Worm (Caenorhabditis elegans) whole organism, L1 larva: ENCODE data around the gene tba-7.

Experiments
- C04F5.9 ChIP-seq: sonication (generic microtip); optimal IDR thresholded peaks from 2 replicates; lab custom pipeline; 2016; ENCODE audit warnings: missing genetic modification characterization, missing compliant biosample characterization
- C16A3.4 ChIP-seq: fragments of 150-350 bp; optimal IDR thresholded peaks from 2 replicates; lab custom pipeline; 2014; ENCODE audit warnings: missing biosample characterization, missing genetic modification characterization
- C34B4.2 ChIP-seq: sonication (generic microtip); optimal IDR thresholded peaks from 2 replicates; lab custom pipeline; 2017; ENCODE audit warnings: mild to moderate bottlenecking, missing genetic modification characterization, missing compliant biosample characterization
- F16B12.6 ChIP-seq: fragments of 150-350 bp; optimal IDR thresholded peaks from 2 replicates; lab custom pipeline; 2014; ENCODE audit warnings: missing biosample characterization, missing genetic modification characterization
- aha-1 ChIP-seq: fragments of 150-350 bp; optimal IDR thresholded peaks from 2 replicates; lab custom pipeline; 2014; ENCODE audit warnings: missing biosample characterization, missing genetic modification characterization
- ceh-8 ChIP-seq: fragments of 200-800 bp; sonication (Bioruptor generic); optimal IDR thresholded peaks from 2 replicates; lab custom pipeline; 2018; ENCODE audit warnings: mild to moderate bottlenecking, missing genetic modification characterization, moderate library complexity, missing compliant biosample characterization
- ceh-82 ChIP-seq, 3 experiments: fragments of 150-350 bp in 1 of 3; sonication (generic microtip) in 2 of 3; optimal IDR thresholded peaks; 2 replicates each; lab custom pipeline; 2014 to 2017; ENCODE audit warnings: missing biosample characterization in 3 of 3, missing genetic modification characterization in 3 of 3
- ceh-88 ChIP-seq: fragments of 200-800 bp; sonication (Bioruptor generic); IDR thresholded peaks from 2 replicates; pipeline ENCODE4 v1.3.6; 2022; ENCODE audit warnings: missing genetic modification characterization, missing compliant biosample characterization
- dpl-1 ChIP-seq, 3 experiments: fragments of 150-350 bp in 2 of 3; sonication (generic microtip) in 1 of 3; optimal IDR thresholded peaks; 2 replicates each; lab custom pipeline; 2014 to 2017; ENCODE audit warnings: missing biosample characterization in 3 of 3, missing genetic modification characterization in 3 of 3, missing genetic modification reagents in 3 of 3
- dsc-1 ChIP-seq: sonication (generic microtip); optimal IDR thresholded peaks from 2 replicates; lab custom pipeline; 2016; ENCODE audit warnings: mild to moderate bottlenecking, missing genetic modification characterization, missing compliant biosample characterization
- efl-1 ChIP-seq, 4 experiments: fragments of 150-350 bp; optimal IDR thresholded peaks in 3 of 4; peaks in 1 of 4; 1 replicate in 1 of 4; 2 replicates in 3 of 4; lab custom pipeline; 2014; ENCODE audit warnings: missing biosample characterization in 2 of 4, missing genetic modification characterization in 2 of 4, missing genetic modification reagents in 2 of 4
- elt-3 ChIP-seq, 6 experiments: fragments of 150-350 bp in 1 of 6; sonication (generic microtip); optimal IDR thresholded peaks; 2 replicates each; lab custom pipeline; 2017 to 2018; ENCODE audit warnings: missing biosample characterization in 6 of 6, missing genetic modification characterization in 6 of 6, inconsistent platforms in 1 of 6
- ets-5 ChIP-seq: fragments of 200-800 bp; sonication (Bioruptor generic); IDR thresholded peaks from 2 replicates; pipeline ENCODE4 v1.3.6; 2022; ENCODE audit warnings: missing genetic modification characterization, missing compliant biosample characterization
- fkh-8 ChIP-seq: sonication (generic microtip); optimal IDR thresholded peaks from 2 replicates; lab custom pipeline; 2016; ENCODE audit warnings: mild to moderate bottlenecking, missing genetic modification characterization, missing compliant biosample characterization
- fos-1 ChIP-seq: fragments of 150-350 bp; optimal IDR thresholded peaks from 2 replicates; lab custom pipeline; 2014; ENCODE audit warnings: missing biosample characterization, missing genetic modification characterization
- grh-1 ChIP-seq: fragments of 200-800 bp; sonication (Bioruptor generic); IDR thresholded peaks from 2 replicates; pipeline ENCODE4 v1.3.6; 2022; ENCODE audit warnings: missing genetic modification reagents, missing genetic modification characterization, missing compliant biosample characterization
- hlh-17 ChIP-seq: fragments of 200-800 bp; sonication (Bioruptor generic); optimal IDR thresholded peaks from 2 replicates; lab custom pipeline; 2018; ENCODE audit warnings: missing genetic modification characterization, mild to moderate bottlenecking, missing compliant biosample characterization, moderate library complexity, borderline replicate concordance
- hlh-4 ChIP-seq: sonication (generic microtip); optimal IDR thresholded peaks from 2 replicates; lab custom pipeline; 2016; ENCODE audit warnings: mild to moderate bottlenecking, missing genetic modification characterization, missing compliant biosample characterization
- irx-1 ChIP-seq: sonication (generic microtip); optimal IDR thresholded peaks from 2 replicates; lab custom pipeline; 2016; ENCODE audit warnings: missing genetic modification characterization, missing compliant biosample characterization
- lin-13 ChIP-seq: fragments of 150-350 bp; optimal IDR thresholded peaks from 2 replicates; lab custom pipeline; 2014; ENCODE audit warnings: missing biosample characterization, missing genetic modification reagents, missing genetic modification characterization
- lin-14 ChIP-seq: fragments of 200-800 bp; sonication (Bioruptor generic); optimal IDR thresholded peaks from 2 replicates; lab custom pipeline; 2018; ENCODE audit warnings: mild to moderate bottlenecking, missing genetic modification characterization, moderate library complexity, missing compliant biosample characterization
- lin-35 ChIP-seq, 2 experiments: fragments of 150-350 bp; optimal IDR thresholded peaks; 2 replicates each; lab custom pipeline; 2014; ENCODE audit warnings: missing biosample characterization in 2 of 2, missing genetic modification characterization in 2 of 2, missing genetic modification reagents in 2 of 2
- lin-39 ChIP-seq: fragments of 150-350 bp; optimal IDR thresholded peaks from 2 replicates; lab custom pipeline; 2014; ENCODE audit warnings: missing biosample characterization, missing genetic modification reagents, missing genetic modification characterization
- lsy-2 ChIP-seq, 2 experiments: fragments of 150-350 bp; optimal IDR thresholded peaks; 2 replicates each; lab custom pipeline; 2014; ENCODE audit warnings: missing biosample characterization in 2 of 2, missing genetic modification characterization in 2 of 2
- mab-9 ChIP-seq: fragments of 200-800 bp; sonication (Bioruptor generic); IDR thresholded peaks from 2 replicates; pipeline ENCODE4 v1.3.6; 2022; ENCODE audit warnings: missing genetic modification reagents, missing genetic modification characterization, missing compliant biosample characterization
- mdl-1 ChIP-seq, 2 experiments: fragments of 150-350 bp; optimal IDR thresholded peaks; 2 replicates each; lab custom pipeline; 2014 to 2017; ENCODE audit warnings: missing biosample characterization in 2 of 2, missing genetic modification characterization in 2 of 2, inconsistent platforms in 1 of 2
- nhr-11 ChIP-seq: fragments of 150-350 bp; optimal IDR thresholded peaks from 2 replicates; lab custom pipeline; 2014; ENCODE audit warnings: missing biosample characterization, missing genetic modification characterization
- nhr-12 ChIP-seq: sonication (generic microtip); optimal IDR thresholded peaks from 2 replicates; lab custom pipeline; 2017; ENCODE audit warnings: missing biosample characterization, missing genetic modification characterization
- nhr-19 ChIP-seq: fragments of 200-800 bp; sonication (Bioruptor generic); conservative IDR thresholded peaks from 2 replicates; pipeline ENCODE4 v1.3.6; 2022; ENCODE audit warnings: missing genetic modification characterization, missing compliant biosample characterization
- nhr-20 ChIP-seq: sonication (generic microtip); optimal IDR thresholded peaks from 2 replicates; lab custom pipeline; 2016; ENCODE audit warnings: mild to moderate bottlenecking, missing genetic modification characterization, missing compliant biosample characterization
- nhr-47 ChIP-seq: sonication (generic microtip); optimal IDR thresholded peaks from 2 replicates; lab custom pipeline; 2016; ENCODE audit warnings: mild to moderate bottlenecking, missing genetic modification characterization, moderate library complexity, missing compliant biosample characterization
- nhr-71 ChIP-seq: sonication (generic microtip); optimal IDR thresholded peaks from 2 replicates; lab custom pipeline; 2016; ENCODE audit warnings: mild to moderate bottlenecking, missing genetic modification characterization, moderate library complexity, missing compliant biosample characterization
- nhr-90 ChIP-seq: sonication (generic microtip); optimal IDR thresholded peaks from 2 replicates; lab custom pipeline; 2016; ENCODE audit warnings: mild to moderate bottlenecking, missing genetic modification characterization, missing compliant biosample characterization; ENCODE audit not compliant: poor library complexity
- rnt-1 ChIP-seq: sonication (generic microtip); optimal IDR thresholded peaks from 2 replicates; lab custom pipeline; 2016; ENCODE audit warnings: mild to moderate bottlenecking, missing genetic modification characterization, moderate library complexity, missing compliant biosample characterization
- snu-23 ChIP-seq: sonication (generic microtip); optimal IDR thresholded peaks from 2 replicates; lab custom pipeline; 2016; ENCODE audit warnings: missing genetic modification characterization, missing compliant biosample characterization
- swsn-7 ChIP-seq: sonication (generic microtip); optimal IDR thresholded peaks from 2 replicates; lab custom pipeline; 2016; ENCODE audit warnings: missing genetic modification characterization, missing compliant biosample characterization
- tbx-2 ChIP-seq: sonication (generic microtip); optimal IDR thresholded peaks from 2 replicates; lab custom pipeline; 2016; ENCODE audit warnings: missing genetic modification characterization, missing compliant biosample characterization
- unc-130 ChIP-seq: fragments of 150-350 bp; optimal IDR thresholded peaks from 2 replicates; lab custom pipeline; 2017; ENCODE audit warnings: missing biosample characterization, missing genetic modification characterization, inconsistent platforms
- unc-30 ChIP-seq: sonication (generic microtip); optimal IDR thresholded peaks from 2 replicates; lab custom pipeline; 2017; ENCODE audit warnings: missing biosample characterization, missing genetic modification characterization
- unc-86 ChIP-seq: sonication (generic microtip); optimal IDR thresholded peaks from 2 replicates; lab custom pipeline; 2016; ENCODE audit warnings: missing genetic modification characterization, missing compliant biosample characterization
- vab-15 ChIP-seq: sonication (generic microtip); optimal IDR thresholded peaks from 2 replicates; lab custom pipeline; 2017; ENCODE audit warnings: missing genotype, mild to moderate bottlenecking, missing genetic modification characterization, missing compliant biosample characterization
- xbp-1 ChIP-seq: sonication (generic microtip); optimal IDR thresholded peaks from 2 replicates; lab custom pipeline; 2016; ENCODE audit warnings: missing genetic modification characterization, missing compliant biosample characterization
- zag-1 ChIP-seq: fragments of 150-350 bp; optimal IDR thresholded peaks from 2 replicates; lab custom pipeline; 2014; ENCODE audit warnings: missing biosample characterization, missing genetic modification characterization
- ztf-4 ChIP-seq: fragments of 150-350 bp; optimal IDR thresholded peaks from 2 replicates; lab custom pipeline; 2014; ENCODE audit warnings: missing biosample characterization, missing genetic modification characterization

tba-7 gene

DNA sequence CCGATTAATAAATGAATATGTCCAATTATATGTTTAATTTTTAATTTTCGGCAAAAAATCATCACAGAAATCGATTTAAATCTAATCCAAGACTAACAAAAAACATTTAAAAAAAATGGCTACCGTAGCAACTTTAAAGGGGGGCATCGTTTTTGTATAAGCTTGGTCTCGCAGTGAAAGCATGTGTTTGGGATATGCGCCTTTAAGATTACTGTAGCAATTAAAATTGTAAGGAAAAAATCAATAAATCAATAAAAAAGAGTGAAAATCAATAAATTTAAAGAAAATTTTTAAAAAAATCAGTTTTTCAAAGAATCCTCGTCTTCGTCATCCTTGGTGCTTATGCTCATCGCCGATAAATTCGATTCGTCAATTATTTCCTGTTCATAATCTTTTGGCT lies 27.5 kb downstream of the tba-7 start:
- no peak for TF ChIP-seq lin-14 (GFP tag; lab: Kevin White, UChicago)
- no peak for TF ChIP-seq ztf-4 (tag; lab: Kevin White, UChicago)
- no peak for TF ChIP-seq C34B4.2 (tag; lab: Kevin White, UChicago)

DNA sequence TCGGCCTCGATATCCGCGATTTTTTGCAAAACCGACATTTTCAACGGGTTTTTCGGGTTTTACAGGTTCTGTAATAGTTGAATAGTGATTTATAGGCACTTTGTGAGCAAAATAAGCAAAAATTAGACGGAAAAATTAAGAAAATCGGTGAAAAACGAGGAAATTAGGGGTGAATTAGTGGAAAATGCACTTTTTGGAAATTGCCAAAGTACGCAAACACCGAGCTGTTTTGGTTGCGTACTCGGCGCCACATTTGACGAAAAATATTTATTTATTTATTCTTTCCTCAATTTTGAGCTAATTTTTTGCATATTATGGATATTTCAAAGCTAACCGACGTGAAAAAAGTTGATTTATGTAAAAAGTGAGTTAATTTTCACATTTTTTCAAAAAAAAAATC lies 28.5 kb downstream of the tba-7 start, which contains the start of the genes T28D6.6 and pen-2:
TSS of gene T28D6.6 (minus strand) at position 68 of the 400 bp plus-strand sequence.
TSS of gene pen-2 (plus strand) at position 282 of the 400 bp plus-strand sequence.
- peak; percentile 24 to 52 for TF ChIP-seq lsy-2 (tag; optimal IDR thresholded peaks at IDR 0.05; lab: Kevin White, UChicago)
- TF ChIP-seq mab-9 = no peak
- TF ChIP-seq fkh-8 (tag; lab: Kevin White, UChicago) = no peak
- TF ChIP-seq mdl-1 (tag; optimal IDR thresholded peaks at IDR 0.05; lab: Kevin White, UChicago) = no peak
- peak in 2 of 3 experiments; percentile 2 to 39 for TF ChIP-seq ceh-82 (tag; optimal IDR thresholded peaks at IDR 0.05; lab: Kevin White, UChicago)
- TF ChIP-seq unc-130 (tag; lab: Kevin White, UChicago) = peak; percentile 75
- no peak for TF ChIP-seq zag-1 (tag; lab: Kevin White, UChicago)
- TF ChIP-seq lin-13 = no peak
- TF ChIP-seq rnt-1 (tag; lab: Kevin White, UChicago) = no peak
- no peak for TF ChIP-seq nhr-90 (tag; lab: Kevin White, UChicago)
- TF ChIP-seq hlh-4 (tag; lab: Kevin White, UChicago) = no peak
- no peak for TF ChIP-seq vab-15 (tag; lab: Kevin White, UChicago)
- TF ChIP-seq C04F5.9 (tag; lab: Kevin White, UChicago) = no peak
- TF ChIP-seq lin-39 (tag; lab: Kevin White, UChicago) = peak; percentile 16
- peak; percentile 25 to 57 for TF ChIP-seq efl-1 (optimal IDR thresholded peaks at IDR 0.05; lab: Kevin White, UChicago)
- peak; percentile 65 to 87 for TF ChIP-seq efl-1 (GFP tag; optimal IDR thresholded peaks at IDR 0.05 in 1 of 2; lab: Kevin White, UChicago)
- TF ChIP-seq swsn-7 (tag; lab: Kevin White, UChicago) = peak; percentile 13
- no peak for TF ChIP-seq ets-5 (GFP tag; lab: Robert Waterston, UW)
- no peak for TF ChIP-seq nhr-12 (tag; lab: Kevin White, UChicago)
- peak; percentile 30 for TF ChIP-seq xbp-1
- TF ChIP-seq unc-30 (tag; lab: Kevin White, UChicago) = no peak
- TF ChIP-seq grh-1 (GFP tag; lab: Robert Waterston, UW) = no peak
- peak; percentile 37 for TF ChIP-seq tbx-2 (tag; lab: Kevin White, UChicago)
- TF ChIP-seq dpl-1 (GFP tag; optimal IDR thresholded peaks at IDR 0.05; lab: Kevin White, UChicago) = peak; percentile 37 to 60 (median 54)
- peak; percentile 89 for TF ChIP-seq F16B12.6
- peak; percentile 51 for TF ChIP-seq nhr-47 (tag; lab: Kevin White, UChicago)
- no peak for TF ChIP-seq irx-1 (tag; lab: Kevin White, UChicago)
- TF ChIP-seq C16A3.4 (tag; lab: Kevin White, UChicago) = peak; percentile 2
- no peak for TF ChIP-seq hlh-17
- no peak for TF ChIP-seq nhr-19 (GFP tag; lab: Robert Waterston, UW)
- no peak for TF ChIP-seq fos-1
- TF ChIP-seq snu-23 (GFP tag; lab: Kevin White, UChicago) = peak; percentile 53
- TF ChIP-seq nhr-20 = no peak
- TF ChIP-seq unc-86 (tag; lab: Kevin White, UChicago) = peak; percentile 20
- TF ChIP-seq ceh-8 (GFP tag; lab: Kevin White, UChicago) = peak; percentile 59
- no peak for TF ChIP-seq aha-1 (tag; lab: Kevin White, UChicago)
- peak; percentile 16 for TF ChIP-seq dsc-1 (tag; lab: Kevin White, UChicago)
- TF ChIP-seq lin-35 (GFP tag; optimal IDR thresholded peaks at IDR 0.05; lab: Kevin White, UChicago) = peak; percentile 41 to 58
- TF ChIP-seq ceh-88 (GFP tag; lab: Robert Waterston, UW) = no peak
- TF ChIP-seq nhr-71 (tag; lab: Kevin White, UChicago) = peak; percentile 27
- peak in 1 of 6 experiments; percentile 1 for TF ChIP-seq elt-3 (tag; optimal IDR thresholded peaks at IDR 0.05; lab: Kevin White, UChicago)
- TF ChIP-seq nhr-11 (tag; lab: Kevin White, UChicago) = no peak
- TF ChIP-seq, all 84 proteins: peak for 19
